Worm (Caenorhabditis elegans): Measurements from ENCODE around the gene sly-1.

The sly-1 gene

DNA sequence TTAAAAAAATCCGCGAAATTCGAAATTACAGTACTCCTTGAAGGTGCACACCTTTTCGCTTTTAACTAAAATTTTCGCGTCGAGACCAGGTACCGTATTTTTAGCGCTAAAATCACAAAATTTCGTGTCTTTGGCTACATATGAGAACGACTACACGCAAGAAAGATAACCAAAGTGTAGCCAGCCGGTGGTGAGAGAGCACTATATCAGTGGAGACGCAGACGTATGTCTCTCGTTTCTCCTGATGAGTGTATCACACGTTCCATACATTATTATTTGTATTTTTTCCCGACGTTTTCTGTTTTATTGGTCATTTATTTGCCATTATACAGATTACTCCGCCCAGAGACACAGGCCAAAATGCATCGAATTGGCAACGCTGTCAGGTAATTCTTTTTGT is 59.1 kb downstream of the sly-1 start, which contains the start of gene acdh-11:
TSS of gene acdh-11 (plus strand) at position 333 of the 400 bp plus-strand sequence.
- peak; percentile 65 for TF ChIP-seq elt-2 (tag; optimal IDR thresholded peaks at IDR 0.05)
- no peak for TF ChIP-seq ZK546.5 (tag; optimal IDR thresholded peaks at IDR 0.05)
- TF ChIP-seq nfya-1 (tag; optimal IDR thresholded peaks at IDR 0.05; ENCODE audit: insufficient read depth) = peak; percentile 30
- TF ChIP-seq pqm-1 (tag; optimal IDR thresholded peaks at IDR 0.05) = peak; percentile 24
- peak; percentile 22 for TF ChIP-seq nhr-43 (tag; optimal IDR thresholded peaks at IDR 0.05; ENCODE audit: poor library complexity, severe bottlenecking)
- TF ChIP-seq hmg-11 (tag; optimal IDR thresholded peaks at IDR 0.05) = peak; percentile 8
- no peak for TF ChIP-seq nhr-25 (tag; optimal IDR thresholded peaks at IDR 0.05)
- no peak for TF ChIP-seq unc-62 (GFP tag; optimal IDR thresholded peaks at IDR 0.05)

All from whole organism, L3 larva.